Fruit fly (Drosophila melanogaster) whole organism, embryonic: ENCODE data around the gene Acp65Aa.

Source experiments
- B-H2 ChIP-seq: fragments of 200-800 bp; sonication (Bioruptor generic); optimal IDR thresholded peaks from 2 replicates; lab custom pipeline; 2018; ENCODE audit warnings: missing biosample characterization, mild to moderate bottlenecking, missing genetic modification characterization
- CG1024 ChIP-seq: fragments of 200-800 bp; sonication (Bioruptor generic); IDR thresholded peaks from 2 replicates; pipeline ENCODE4 v1.3.6; 2022; ENCODE audit warnings: missing biosample characterization, missing genetic modification characterization
- CG12942 ChIP-seq: fragments of 200-800 bp; sonication (Bioruptor generic); optimal IDR thresholded peaks from 3 replicates; lab custom pipeline; 2016; ENCODE audit warnings: missing biosample characterization, missing genetic modification characterization
- CG13123 ChIP-seq: fragments of 200-800 bp; sonication (Bioruptor generic); optimal IDR thresholded peaks from 2 replicates; lab custom pipeline; 2016; ENCODE audit warnings: missing biosample characterization, missing genetic modification characterization
- CG13296 ChIP-seq: fragments of 200-800 bp; sonication (Bioruptor generic); optimal IDR thresholded peaks from 3 replicates; lab custom pipeline; 2018; ENCODE audit warnings: missing biosample characterization, mild to moderate bottlenecking, missing genetic modification characterization
- CG13624 ChIP-seq: fragments of 200-800 bp; sonication (Bioruptor generic); optimal IDR thresholded peaks from 2 replicates; lab custom pipeline; 2016; ENCODE audit warnings: missing biosample characterization, missing genetic modification characterization
- CG14014 ChIP-seq: fragments of 200-800 bp; sonication (Bioruptor generic); IDR thresholded peaks from 2 replicates; pipeline ENCODE4 v1.3.6; 2022; ENCODE audit warnings: missing biosample characterization, missing genetic modification characterization
- CG14050 ChIP-seq: fragments of 200-800 bp; sonication (Bioruptor generic); IDR thresholded peaks from 3 replicates; pipeline ENCODE4 v1.3.6; 2022; ENCODE audit warnings: missing biosample characterization, missing genetic modification characterization
- CG14965 ChIP-seq: fragments of 200-800 bp; sonication (Bioruptor generic); optimal IDR thresholded peaks from 2 replicates; lab custom pipeline; 2016; ENCODE audit warnings: missing biosample characterization, missing genetic modification characterization, borderline replicate concordance
- CG15514 ChIP-seq: fragments of 200-800 bp; sonication (Bioruptor generic); optimal IDR thresholded peaks from 3 replicates; lab custom pipeline; 2017; ENCODE audit warnings: missing biosample characterization, missing genetic modification characterization, mild to moderate bottlenecking, moderate library complexity, missing genetic modification reagents
- CG18011 ChIP-seq: fragments of 200-800 bp; sonication (Bioruptor generic); optimal IDR thresholded peaks from 2 replicates; lab custom pipeline; 2017; ENCODE audit warnings: missing biosample characterization, missing genetic modification characterization, mild to moderate bottlenecking, moderate library complexity, missing genotype
- CG2199 ChIP-seq: fragments of 200-800 bp; sonication (Bioruptor generic); IDR thresholded peaks from 3 replicates; pipeline ENCODE4 v1.3.6; 2022; ENCODE audit warnings: missing biosample characterization, missing genetic modification characterization
- CG3281 ChIP-seq: fragments of 200-800 bp; sonication (Bioruptor generic); optimal IDR thresholded peaks from 3 replicates; lab custom pipeline; 2017; ENCODE audit warnings: missing biosample characterization, mild to moderate bottlenecking, missing genetic modification characterization
- CG33213 ChIP-seq: fragments of 200-800 bp; sonication (Bioruptor generic); optimal IDR thresholded peaks from 3 replicates; lab custom pipeline; 2016; ENCODE audit warnings: missing biosample characterization, missing genetic modification characterization
- CG3407 ChIP-seq: fragments of 200-800 bp; sonication (Bioruptor generic); optimal IDR thresholded peaks from 2 replicates; lab custom pipeline; 2018; ENCODE audit warnings: missing biosample characterization, mild to moderate bottlenecking, missing genetic modification characterization
- CG3995 ChIP-seq: fragments of 200-800 bp; sonication (Bioruptor generic); optimal IDR thresholded peaks from 3 replicates; lab custom pipeline; 2016; ENCODE audit warnings: missing biosample characterization, missing genetic modification characterization
- CG5953 ChIP-seq: fragments of 200-800 bp; sonication (Bioruptor generic); IDR thresholded peaks from 2 replicates; pipeline ENCODE4 v1.3.6; 2022; ENCODE audit warnings: missing biosample characterization, missing genetic modification characterization
- CG6765 ChIP-seq: fragments of 200-800 bp; sonication (Bioruptor generic); optimal IDR thresholded peaks from 3 replicates; lab custom pipeline; 2017; ENCODE audit warnings: missing biosample characterization, mild to moderate bottlenecking, missing genetic modification characterization
- CG8281 ChIP-seq: fragments of 200-800 bp; sonication (Bioruptor generic); optimal IDR thresholded peaks from 2 replicates; lab custom pipeline; 2018; ENCODE audit warnings: missing biosample characterization, mild to moderate bottlenecking, missing genetic modification characterization, moderate library complexity
- CG9817 ChIP-seq: fragments of 200-800 bp; sonication (Bioruptor generic); optimal IDR thresholded peaks from 2 replicates; lab custom pipeline; 2018; ENCODE audit warnings: missing biosample characterization, mild to moderate bottlenecking, missing genetic modification characterization, moderate library complexity
- Camta ChIP-seq: fragments of 200-800 bp; sonication (Bioruptor generic); optimal IDR thresholded peaks from 2 replicates; lab custom pipeline; 2016; ENCODE audit warnings: missing biosample characterization, missing genetic modification characterization
- CkIIα-i1 ChIP-seq: fragments of 200-800 bp; sonication (Bioruptor generic); IDR thresholded peaks from 2 replicates; pipeline ENCODE4 v1.3.6; 2022; ENCODE audit warnings: missing biosample characterization, missing genetic modification characterization
- D19B ChIP-seq: fragments of 200-800 bp; sonication (Bioruptor generic); optimal IDR thresholded peaks from 2 replicates; lab custom pipeline; 2017; ENCODE audit warnings: missing biosample characterization, mild to moderate bottlenecking, missing genetic modification characterization
- Dfd ChIP-seq, 2 experiments: fragments of >200 bp; optimal IDR thresholded peaks; 2 replicates each; lab custom pipeline; 2017; ENCODE audit warnings: missing biosample characterization in 2 of 2, missing genetic modification characterization in 2 of 2
- Dp ChIP-seq: fragments of 200-800 bp; sonication (Bioruptor generic); optimal IDR thresholded peaks from 2 replicates; lab custom pipeline; 2018; ENCODE audit warnings: missing biosample characterization, mild to moderate bottlenecking, missing genetic modification characterization, moderate library complexity
- Hmr ChIP-seq: fragments of 200-800 bp; sonication (Bioruptor generic); optimal IDR thresholded peaks from 3 replicates; lab custom pipeline; 2017; ENCODE audit warnings: mild to moderate bottlenecking, missing biosample characterization, missing genetic modification reagents, missing genetic modification characterization
- Hr51 ChIP-seq, 2 experiments: fragments of 200-800 bp; sonication (Bioruptor generic); optimal IDR thresholded peaks; 2 replicates in 1 of 2; 3 replicates in 1 of 2; lab custom pipeline; 2016 to 2018; ENCODE audit warnings: missing biosample characterization in 2 of 2, missing genetic modification characterization in 2 of 2, mild to moderate bottlenecking in 1 of 2, moderate library complexity in 1 of 2
- Mad ChIP-seq: fragments of 200-800 bp; sonication (Bioruptor generic); optimal IDR thresholded peaks from 2 replicates; lab custom pipeline; 2016; ENCODE audit warnings: missing biosample characterization, missing genetic modification characterization
- Med ChIP-seq: fragments of 200-800 bp; sonication (Bioruptor generic); peaks from one replicate; lab custom pipeline; 2016; ENCODE audit warnings: missing biosample characterization, missing genetic modification characterization, mild to moderate bottlenecking, inconsistent platforms, moderate library complexity
- NC2α ChIP-seq: fragments of 200-800 bp; sonication (Bioruptor generic); optimal IDR thresholded peaks from 2 replicates; lab custom pipeline; 2016; ENCODE audit warnings: missing biosample characterization, missing genetic modification characterization
- Optix ChIP-seq: fragments of 200-800 bp; sonication (Bioruptor generic); IDR thresholded peaks from 3 replicates; pipeline ENCODE4 v1.3.6; 2022; ENCODE audit warnings: missing biosample characterization, missing genetic modification characterization
- YL-1 ChIP-seq: fragments of 200-800 bp; sonication (Bioruptor generic); optimal IDR thresholded peaks from 3 replicates; lab custom pipeline; 2017; ENCODE audit warnings: missing biosample characterization, mild to moderate bottlenecking, missing genetic modification characterization
- aop ChIP-seq: fragments of 200-800 bp; sonication (Bioruptor generic); IDR thresholded peaks from 2 replicates; pipeline ENCODE4 v1.3.6; 2022; ENCODE audit warnings: missing biosample characterization, missing genetic modification characterization
- da ChIP-seq: fragments of 200-800 bp; sonication (Bioruptor generic); optimal IDR thresholded peaks from 2 replicates; lab custom pipeline; 2016; ENCODE audit warnings: missing biosample characterization, missing genetic modification characterization
- dati ChIP-seq: fragments of 200-800 bp; sonication (Bioruptor generic); IDR thresholded peaks from 2 replicates; pipeline ENCODE4 v1.3.6; 2022; ENCODE audit warnings: missing biosample characterization, missing genetic modification characterization
- dysf ChIP-seq: fragments of 200-800 bp; sonication (Bioruptor generic); IDR thresholded peaks from 3 replicates; pipeline ENCODE4 v1.3.6; 2022; ENCODE audit warnings: missing biosample characterization, missing genetic modification characterization
- esg ChIP-seq: fragments of 200-800 bp; sonication (Bioruptor generic); conservative IDR thresholded peaks from 2 replicates; pipeline ENCODE4 v1.3.6; 2022; ENCODE audit warnings: missing biosample characterization, missing genetic modification characterization
- fd3F ChIP-seq: fragments of 200-800 bp; sonication (Bioruptor generic); optimal IDR thresholded peaks from 2 replicates; lab custom pipeline; 2018; ENCODE audit warnings: missing biosample characterization, mild to moderate bottlenecking, missing genetic modification characterization, moderate library complexity
- lilli ChIP-seq: fragments of 200-800 bp; sonication (Bioruptor generic); optimal IDR thresholded peaks from 3 replicates; lab custom pipeline; 2016; ENCODE audit warnings: missing biosample characterization, missing genetic modification characterization
- mld ChIP-seq: fragments of 200-800 bp; sonication (Bioruptor generic); IDR thresholded peaks from 3 replicates; pipeline ENCODE4 v1.3.6; 2022; ENCODE audit warnings: missing biosample characterization, missing genetic modification characterization; ENCODE audit not compliant: partially characterized antibody
- nau ChIP-seq: fragments of 200-800 bp; sonication (Bioruptor generic); optimal IDR thresholded peaks from 3 replicates; lab custom pipeline; 2017; ENCODE audit warnings: missing biosample characterization, mild to moderate bottlenecking, missing genetic modification characterization, missing genetic modification reagents
- prd ChIP-seq, 3 experiments: fragments of >200 bp in 2 of 3; fragments of 200-800 bp in 1 of 3; sonication (Bioruptor generic) in 1 of 3; optimal IDR thresholded peaks in 2 of 3; IDR thresholded peaks in 1 of 3; 2 replicates in 2 of 3; 3 replicates in 1 of 3; pipeline versions ENCODE4 v1.3.6 to Lab custom; 2017 to 2022; ENCODE audit warnings: missing biosample characterization in 1 of 3, missing genetic modification characterization in 1 of 3
- ranshi ChIP-seq: fragments of 200-800 bp; sonication (Bioruptor generic); IDR thresholded peaks from 2 replicates; pipeline ENCODE4 v1.3.6; 2022; ENCODE audit warnings: missing biosample characterization, missing genetic modification characterization
- sob ChIP-seq: fragments of 200-800 bp; sonication (Bioruptor generic); IDR thresholded peaks from 2 replicates; pipeline ENCODE4 v1.3.6; 2022; ENCODE audit warnings: missing biosample characterization, missing genetic modification characterization
- ssp ChIP-seq: fragments of 200-800 bp; sonication (Bioruptor generic); IDR thresholded peaks from 2 replicates; pipeline ENCODE4 v1.3.6; 2022; ENCODE audit warnings: missing biosample characterization, missing genetic modification characterization
- stwl ChIP-seq: fragments of 200-800 bp; sonication (Bioruptor generic); optimal IDR thresholded peaks from 3 replicates; lab custom pipeline; 2018; ENCODE audit warnings: missing biosample characterization, mild to moderate bottlenecking, missing genetic modification characterization, moderate library complexity
- vvl ChIP-seq: fragments of 200-800 bp; sonication (Bioruptor generic); IDR thresholded peaks from 2 replicates; pipeline ENCODE4 v1.3.6; 2022; ENCODE audit warnings: missing biosample characterization, missing genetic modification characterization
- zen ChIP-seq: fragments of 200-800 bp; sonication (Bioruptor generic); optimal IDR thresholded peaks from 3 replicates; lab custom pipeline; 2018; ENCODE audit warnings: missing biosample characterization, mild to moderate bottlenecking, missing genetic modification characterization, moderate library complexity

Gene Acp65Aa

dm6 chr3L:6192822-6193555, 40.4 kb upstream of the Acp65Aa start, which contains the start of the genes Sf3b6 and Tnpo (continued):
- TF ChIP-seq prd (optimal IDR thresholded peaks at IDR 0.05; lab: Kevin White, UChicago) (no peak), prd (GFP tag; IDR thresholded peaks at IDR 0.05; lab: Robert Waterston, UW) (peak; percentile 94), fd3F (GFP tag; lab: Kevin White, UChicago) (peak; percentile 74), Hmr (GFP tag; lab: Kevin White, UChicago) (no peak), dati (GFP tag; lab: Robert Waterston, UW) (no peak), vvl (GFP tag; lab: Robert Waterston, UW) (peak; percentile 88), Hr51 (GFP tag; optimal IDR thresholded peaks at IDR 0.05; lab: Kevin White, UChicago) (peak in 1 of 2 experiments; percentile 55), CG13296 (GFP tag; lab: Kevin White, UChicago) (peak; percentile 75), D19B (GFP tag; lab: Kevin White, UChicago) (peak; percentile 88), da (GFP tag; lab: Kevin White, UChicago) (peak; percentile 15), CG8281 (tag; lab: Kevin White, UChicago) (no peak), Med (GFP tag; lab: Kevin White, UChicago) (peak; percentile 84), CG12942 (peak; percentile 83), sob (GFP tag; lab: Robert Waterston, UW) (peak; percentile 83), CG2199 (GFP tag; lab: Robert Waterston, UW) (0 out of 3 replicates have a peak, but pooled peaks have one; percentile 37), nau (GFP tag; lab: Kevin White, UChicago) (no peak), mld (0 out of 3 replicates have a peak, but pooled peaks have one; percentile 12), Mad (GFP tag; lab: Kevin White, UChicago) (peak; percentile 75), CkIIα-i1 (GFP tag; lab: Robert Waterston, UW) (no peak), lilli (GFP tag; lab: Kevin White, UChicago) (peak; percentile 87), Dfd (GFP tag; optimal IDR thresholded peaks at IDR 0.05; lab: Kevin White, UChicago) (no peak), CG9817 (tag; lab: Kevin White, UChicago) (peak; percentile 87), Camta (peak; percentile 69), NC2α (GFP tag; lab: Kevin White, UChicago) (peak; percentile 35), CG14965 (GFP tag; lab: Kevin White, UChicago) (no peak), CG18011 (GFP tag; lab: Kevin White, UChicago) (peak; percentile 68), ssp (GFP tag; lab: Robert Waterston, UW) (peak; percentile 79), stwl (peak; percentile 47), YL-1 (GFP tag; lab: Kevin White, UChicago) (peak; percentile 86), CG14050 (GFP tag; lab: Robert Waterston, UW) (peak; percentile 62; the same call in 2 of the 3 replicates), B-H2 (peak; percentile 63), CG13123 (GFP tag; lab: Kevin White, UChicago) (peak; percentile 63), CG5953 (peak; percentile 28; the same call in 1 of the 2 replicates), CG3995 (peak; percentile 91), Optix (GFP tag; lab: Robert Waterston, UW) (peak; percentile 51; the same call in 1 of the 3 replicates), CG33213 (peak; percentile 39), dysf (GFP tag; lab: Robert Waterston, UW) (peak; percentile 89), zen (tag; lab: Kevin White, UChicago) (peak; percentile 83), ranshi (GFP tag; lab: Robert Waterston, UW) (peak; percentile 89; the same call in 1 of the 2 replicates), CG1024 (peak; percentile 41; the same call in 1 of the 2 replicates), CG13624 (peak; percentile 51), aop (no peak), esg (peak; percentile 86), CG15514 (GFP tag; lab: Kevin White, UChicago) (peak; percentile 84), Dp (GFP tag; lab: Kevin White, UChicago) (peak; percentile 21), CG14014 (GFP tag; lab: Robert Waterston, UW) (peak; percentile 75), CG3407 (GFP tag; lab: Kevin White, UChicago) (no peak), CG3281 (no peak), CG6765 (GFP tag; lab: Kevin White, UChicago) (peak; percentile 35)
